Worm (Caenorhabditis elegans) whole organism, L4 larva: ENCODE measurements around the gene memo-1.

Experiments used
- D1046.2 ChIP-seq: fragments of 200-800 bp; sonication (Bioruptor generic); IDR thresholded peaks from 2 replicates; pipeline ENCODE4 v1.3.6; 2022; ENCODE audit warnings: missing genetic modification characterization, missing compliant biosample characterization
- F10B5.3 ChIP-seq: sonication (generic microtip); optimal IDR thresholded peaks from 2 replicates; lab custom pipeline; 2016; ENCODE audit warnings: mild to moderate bottlenecking, missing genetic modification characterization, missing compliant biosample characterization
- F37D6.2 ChIP-seq: sonication (generic microtip); optimal IDR thresholded peaks from 2 replicates; lab custom pipeline; 2016; ENCODE audit warnings: mild to moderate bottlenecking, missing genetic modification characterization, missing compliant biosample characterization
- F44E2.7 ChIP-seq: fragments of 200-800 bp; sonication (Bioruptor generic); IDR thresholded peaks from 2 replicates; pipeline ENCODE4 v2.1.2; 2022; ENCODE audit warnings: missing genetic modification characterization, missing compliant biosample characterization
- R02D3.7 ChIP-seq: fragments of 150-350 bp; sonication (generic microtip); optimal IDR thresholded peaks from 3 replicates; lab custom pipeline; 2014; ENCODE audit warnings: missing biosample characterization, missing genetic modification characterization
- Y105C5A.15 ChIP-seq: fragments of 200-800 bp; sonication (Bioruptor generic); IDR thresholded peaks from 2 replicates; pipeline ENCODE4 v1.3.6; 2022; ENCODE audit warnings: missing genetic modification characterization, missing compliant biosample characterization
- Y48G9A.11 ChIP-seq: fragments of 200-800 bp; sonication (Bioruptor generic); IDR thresholded peaks from 2 replicates; pipeline ENCODE4 v1.3.6; 2022; ENCODE audit warnings: missing genetic modification reagents, missing genetic modification characterization, missing compliant biosample characterization
- Y5F2A.4 ChIP-seq: fragments of 200-800 bp; sonication (Bioruptor generic); optimal IDR thresholded peaks from 2 replicates; lab custom pipeline; 2018; ENCODE audit warnings: mild to moderate bottlenecking, missing genetic modification characterization, missing compliant biosample characterization
- ZK337.2 ChIP-seq: fragments of 200-800 bp; sonication (Bioruptor generic); IDR thresholded peaks from 2 replicates; pipeline ENCODE4 v1.3.6; 2022; ENCODE audit warnings: missing genetic modification reagents, missing genetic modification characterization, missing compliant biosample characterization
- aly-2 ChIP-seq: sonication (generic microtip); optimal IDR thresholded peaks from 2 replicates; lab custom pipeline; 2018; ENCODE audit warnings: missing biosample characterization, missing genetic modification characterization
- arid-1 ChIP-seq: fragments of 200-800 bp; sonication (Bioruptor generic); conservative IDR thresholded peaks from 2 replicates; pipeline ENCODE4 v1.3.6; 2022; ENCODE audit warnings: missing genetic modification reagents, missing genetic modification characterization, missing compliant biosample characterization
- ceh-20 ChIP-seq: fragments of 200-800 bp; sonication (Bioruptor generic); IDR thresholded peaks from 2 replicates; pipeline ENCODE4 v1.3.6; 2022; ENCODE audit warnings: missing genetic modification reagents, missing genetic modification characterization, missing compliant biosample characterization
- ceh-82 ChIP-seq: sonication (generic microtip); optimal IDR thresholded peaks from 2 replicates; lab custom pipeline; 2017; ENCODE audit warnings: missing biosample characterization, missing genetic modification characterization
- daf-12 ChIP-seq: fragments of 150-350 bp; optimal IDR thresholded peaks from 2 replicates; lab custom pipeline; 2014; ENCODE audit warnings: missing biosample characterization, missing genetic modification reagents, missing genetic modification characterization
- daf-16 ChIP-seq, 3 experiments: sonication (generic microtip); optimal IDR thresholded peaks; 2 replicates each; lab custom pipeline; 2016 to 2017; ENCODE audit warnings: missing genetic modification characterization in 3 of 3, missing genetic modification reagents in 3 of 3, mild to moderate bottlenecking in 2 of 3, missing compliant biosample characterization in 2 of 3, missing biosample characterization in 1 of 3, moderate library complexity in 1 of 3
- daf-19 ChIP-seq: fragments of 200-800 bp; sonication (Bioruptor generic); conservative IDR thresholded peaks from 2 replicates; pipeline ENCODE4 v1.3.6; 2022; ENCODE audit warnings: missing genetic modification characterization, missing compliant biosample characterization
- dmd-6 ChIP-seq: fragments of 200-800 bp; sonication (Bioruptor generic); IDR thresholded peaks from 2 replicates; pipeline ENCODE4 v1.3.6; 2022; ENCODE audit warnings: missing genetic modification reagents, missing genetic modification characterization, missing compliant biosample characterization
- dmd-9 ChIP-seq: fragments of 200-800 bp; sonication (Bioruptor generic); IDR thresholded peaks from 2 replicates; pipeline ENCODE4 v1.3.6; 2022; ENCODE audit warnings: missing genetic modification reagents, missing genetic modification characterization, missing compliant biosample characterization
- duxl-1 ChIP-seq: sonication (generic microtip); optimal IDR thresholded peaks from 2 replicates; lab custom pipeline; 2016; ENCODE audit warnings: mild to moderate bottlenecking, missing genetic modification characterization, moderate library complexity, missing compliant biosample characterization; ENCODE audit not compliant: poor library complexity
- egl-27 ChIP-seq: sonication (generic microtip); optimal IDR thresholded peaks from 3 replicates; lab custom pipeline; 2017; ENCODE audit warnings: missing biosample characterization, missing genetic modification reagents, missing genetic modification characterization
- egl-43 ChIP-seq: fragments of 200-800 bp; sonication (Bioruptor generic); IDR thresholded peaks from 2 replicates; pipeline ENCODE4 v1.3.6; 2022; ENCODE audit warnings: missing genetic modification reagents, missing genetic modification characterization, missing compliant biosample characterization
- fkh-10 ChIP-seq: fragments of 150-350 bp; optimal IDR thresholded peaks from 2 replicates; lab custom pipeline; 2014; ENCODE audit warnings: missing biosample characterization, missing genetic modification reagents, missing genetic modification characterization
- hlh-11 ChIP-seq: fragments of 200-800 bp; sonication (Bioruptor generic); optimal IDR thresholded peaks from 2 replicates; lab custom pipeline; 2018; ENCODE audit warnings: mild to moderate bottlenecking, missing genetic modification characterization, missing compliant biosample characterization
- hlh-30 ChIP-seq: sonication (generic microtip); optimal IDR thresholded peaks from 2 replicates; lab custom pipeline; 2017; ENCODE audit warnings: antibody characterized with exemption, mild to moderate bottlenecking, missing genetic modification characterization, missing compliant biosample characterization; ENCODE audit not compliant: insufficient read depth
- hmg-1.1 ChIP-seq: fragments of 200-800 bp; sonication (Bioruptor generic); IDR thresholded peaks from 2 replicates; pipeline ENCODE4 v1.3.6; 2022; ENCODE audit warnings: missing genetic modification reagents, missing genetic modification characterization, missing compliant biosample characterization
- jun-1 ChIP-seq: fragments of 150-350 bp; optimal IDR thresholded peaks from 2 replicates; lab custom pipeline; 2014; ENCODE audit warnings: missing biosample characterization, missing genetic modification reagents, missing genetic modification characterization
- lim-7 ChIP-seq: fragments of 200-800 bp; sonication (Bioruptor generic); IDR thresholded peaks from 2 replicates; pipeline ENCODE4 v1.3.6; 2022; ENCODE audit warnings: missing genetic modification characterization, missing compliant biosample characterization
- lin-15B ChIP-seq: fragments of 150-350 bp; sonication (generic microtip); optimal IDR thresholded peaks from 3 replicates; lab custom pipeline; 2014; ENCODE audit warnings: missing biosample characterization, missing genetic modification characterization
- lin-39 ChIP-seq: fragments of 150-350 bp; optimal IDR thresholded peaks from 2 replicates; lab custom pipeline; 2014; ENCODE audit warnings: missing biosample characterization, missing genetic modification reagents, missing genetic modification characterization
- madf-5 ChIP-seq, 2 experiments: fragments of 200-800 bp; sonication (Bioruptor generic); IDR thresholded peaks; 2 replicates each; pipeline ENCODE4 v1.3.6; 2022; ENCODE audit warnings: missing compliant biosample characterization in 2 of 2, missing genetic modification characterization in 2 of 2
- madf-9 ChIP-seq: fragments of 200-800 bp; sonication (Bioruptor generic); conservative IDR thresholded peaks from 2 replicates; pipeline ENCODE4 v1.3.6; 2022; ENCODE audit warnings: missing genetic modification reagents, missing genetic modification characterization, missing compliant biosample characterization
- mdt-29 ChIP-seq: fragments of 200-800 bp; sonication (Bioruptor generic); IDR thresholded peaks from 2 replicates; pipeline ENCODE4 v1.3.6; 2022; ENCODE audit warnings: missing genetic modification reagents, missing genetic modification characterization, missing compliant biosample characterization
- mes-2 ChIP-seq: sonication (generic microtip); optimal IDR thresholded peaks from 2 replicates; lab custom pipeline; 2016; ENCODE audit warnings: missing genotype, mild to moderate bottlenecking, missing genetic modification characterization, missing compliant biosample characterization; ENCODE audit not compliant: poor library complexity, severe bottlenecking
- nhr-10 ChIP-seq: fragments of 150-350 bp; optimal IDR thresholded peaks from 2 replicates; lab custom pipeline; 2014; ENCODE audit warnings: missing biosample characterization, missing genetic modification characterization
- nhr-237 ChIP-seq: sonication (generic microtip); optimal IDR thresholded peaks from 2 replicates; lab custom pipeline; 2017; ENCODE audit warnings: missing biosample characterization, missing genetic modification characterization
- nhr-25 ChIP-seq: sonication (generic microtip); optimal IDR thresholded peaks from 2 replicates; lab custom pipeline; 2017; ENCODE audit warnings: missing genetic modification characterization, mild to moderate bottlenecking, missing compliant biosample characterization, antibody characterized with exemption, moderate library complexity, borderline replicate concordance; ENCODE audit not compliant: insufficient read depth
- nhr-28 ChIP-seq: fragments of 150-350 bp; optimal IDR thresholded peaks from 2 replicates; lab custom pipeline; 2014; ENCODE audit warnings: missing biosample characterization, missing genetic modification characterization
- nhr-41 ChIP-seq: fragments of 200-800 bp; sonication (Bioruptor generic); IDR thresholded peaks from 2 replicates; pipeline ENCODE4 v1.3.6; 2022; ENCODE audit warnings: missing genetic modification reagents, missing genetic modification characterization, missing compliant biosample characterization
- nhr-42 ChIP-seq: fragments of 200-800 bp; sonication (Bioruptor generic); IDR thresholded peaks from 2 replicates; pipeline ENCODE4 v1.3.6; 2022; ENCODE audit warnings: missing genetic modification characterization, missing compliant biosample characterization
- nhr-77 ChIP-seq: fragments of 150-350 bp; optimal IDR thresholded peaks from 2 replicates; lab custom pipeline; 2014; ENCODE audit warnings: missing biosample characterization, missing genetic modification characterization
- pha-4 ChIP-seq, 2 experiments: fragments of 150-350 bp in 1 of 2; fragments of 200-800 bp in 1 of 2; sonication (Bioruptor generic) in 1 of 2; IDR thresholded peaks in 1 of 2; optimal IDR thresholded peaks in 1 of 2; 2 replicates each; pipeline versions ENCODE4 v1.3.6 to Lab custom; 2014 to 2022; ENCODE audit warnings: missing genetic modification characterization in 2 of 2, missing genetic modification reagents in 2 of 2, missing biosample characterization in 1 of 2, missing compliant biosample characterization in 1 of 2
- pqm-1 ChIP-seq: sonication (generic microtip); optimal IDR thresholded peaks from 2 replicates; lab custom pipeline; 2017; ENCODE audit warnings: missing biosample characterization, missing genetic modification characterization
- set-16 ChIP-seq: fragments of 200-800 bp; sonication (Bioruptor generic); IDR thresholded peaks from 2 replicates; pipeline ENCODE4 v1.3.6; 2022; ENCODE audit warnings: missing genetic modification reagents, missing genetic modification characterization, missing compliant biosample characterization
- skn-1 ChIP-seq: fragments of 150-350 bp; optimal IDR thresholded peaks from 2 replicates; lab custom pipeline; 2014; ENCODE audit warnings: missing biosample characterization, missing genetic modification characterization
- spr-3 ChIP-seq: fragments of 200-800 bp; sonication (Bioruptor generic); optimal IDR thresholded peaks from 2 replicates; lab custom pipeline; 2018; ENCODE audit warnings: mild to moderate bottlenecking, missing genetic modification characterization, missing compliant biosample characterization
- unc-130 ChIP-seq: sonication (generic microtip); optimal IDR thresholded peaks from 2 replicates; lab custom pipeline; 2016; ENCODE audit warnings: missing genetic modification reagents, missing genetic modification characterization, missing compliant biosample characterization
- unc-39 ChIP-seq: sonication (generic microtip); optimal IDR thresholded peaks from 2 replicates; lab custom pipeline; 2017; ENCODE audit warnings: missing biosample characterization, missing genetic modification characterization
- vab-7 ChIP-seq: fragments of 200-800 bp; sonication (Bioruptor generic); IDR thresholded peaks from 2 replicates; pipeline ENCODE4 v1.3.6; 2022; ENCODE audit warnings: missing genetic modification reagents, missing genetic modification characterization, missing compliant biosample characterization
- zag-1 ChIP-seq: fragments of 150-350 bp; optimal IDR thresholded peaks from 2 replicates; lab custom pipeline; 2014; ENCODE audit warnings: missing biosample characterization, missing genetic modification characterization
- zfp-2 ChIP-seq: sonication (generic microtip); optimal IDR thresholded peaks from 2 replicates; lab custom pipeline; 2016; ENCODE audit warnings: mild to moderate bottlenecking, missing genetic modification characterization, missing compliant biosample characterization
- ztf-7 ChIP-seq: fragments of 150-350 bp; optimal IDR thresholded peaks from 2 replicates; lab custom pipeline; 2014; ENCODE audit warnings: missing biosample characterization, missing genetic modification characterization

memo-1 gene

ce11 chrV:7857931-7858330 lies 11.0 kb upstream of the memo-1 start, which contains the start of gene C37C3.1 (continued):
- TF ChIP-seq nhr-42 (GFP tag; lab: Robert Waterston, UW) (no peak), egl-43 (no peak), nhr-237 (no peak), madf-9 (GFP tag; lab: Robert Waterston, UW) (no peak), Y5F2A.4 (GFP tag; lab: Kevin White, UChicago) (peak; percentile 24), dmd-9 (no peak), hlh-11 (tag; lab: Kevin White, UChicago) (no peak), unc-130 (GFP tag; lab: Kevin White, UChicago) (no peak), vab-7 (GFP tag; lab: Robert Waterston, UW) (no peak), skn-1 (tag; lab: Kevin White, UChicago) (no peak), Y48G9A.11 (GFP tag; lab: Robert Waterston, UW) (no peak), spr-3 (peak; percentile 13), unc-39 (tag; lab: Kevin White, UChicago) (no peak), set-16 (GFP tag; lab: Robert Waterston, UW) (no peak), fkh-10 (GFP tag; lab: Kevin White, UChicago) (no peak), mdt-29 (no peak), F10B5.3 (tag; lab: Kevin White, UChicago) (peak; percentile 59), mes-2 (tag; lab: Kevin White, UChicago) (no peak), arid-1 (GFP tag; lab: Robert Waterston, UW) (peak; percentile 57; the same call in 1 of the 2 replicates), nhr-28 (tag; lab: Kevin White, UChicago) (no peak), daf-12 (tag; lab: Kevin White, UChicago) (no peak), egl-27 (tag; lab: Kevin White, UChicago) (no peak), D1046.2 (no peak), aly-2 (no peak), daf-16 (GFP tag; optimal IDR thresholded peaks at IDR 0.05; lab: Kevin White, UChicago) (no peak), daf-16 (tag; optimal IDR thresholded peaks at IDR 0.05; lab: Kevin White, UChicago) (no peak), nhr-77 (tag; lab: Kevin White, UChicago) (no peak), hmg-1.1 (GFP tag; lab: Robert Waterston, UW) (no peak), dmd-6 (GFP tag; lab: Robert Waterston, UW) (no peak), R02D3.7 (no peak), zfp-2 (no peak), lin-39 (tag; lab: Kevin White, UChicago) (no peak), zag-1 (tag; lab: Kevin White, UChicago) (no peak), pha-4 (GFP tag; IDR thresholded peaks at IDR 0.05; lab: Robert Waterston, UW) (no peak), pha-4 (tag; optimal IDR thresholded peaks at IDR 0.05; lab: Kevin White, UChicago) (no peak), madf-5 (GFP tag; IDR thresholded peaks at IDR 0.05; lab: Robert Waterston, UW) (no peak), pqm-1 (tag; lab: Kevin White, UChicago) (no peak), hlh-30 (tag; lab: Kevin White, UChicago) (no peak), ztf-7 (tag; lab: Kevin White, UChicago) (no peak), Y105C5A.15 (no peak), nhr-41 (no peak), lin-15B (tag; lab: Kevin White, UChicago) (no peak), lim-7 (no peak), ceh-82 (tag; lab: Kevin White, UChicago) (no peak), ceh-20 (no peak), nhr-10 (no peak), F44E2.7 (GFP tag; lab: Robert Waterston, UW) (no peak), F37D6.2 (tag; lab: Kevin White, UChicago) (no peak), ZK337.2 (GFP tag; lab: Robert Waterston, UW) (no peak), daf-19 (GFP tag; lab: Robert Waterston, UW) (no peak), duxl-1 (no peak), jun-1 (no peak), nhr-25 (tag; lab: Kevin White, UChicago) (no peak)
